Worm (Caenorhabditis elegans) whole organism, midembryonic: ENCODE results near the gene K08H2.4.

Experiments used
- T22C8.4 ChIP-seq: fragments of 200-800 bp; sonication (Bioruptor generic); IDR thresholded peaks from 2 replicates; pipeline ENCODE4 v1.3.6; 2022; ENCODE audit warnings: missing genetic modification characterization, missing compliant biosample characterization
- tab-1 ChIP-seq: fragments of 200-800 bp; sonication (Bioruptor generic); IDR thresholded peaks from 2 replicates; pipeline ENCODE4 v1.3.6; 2022; ENCODE audit warnings: missing genetic modification characterization, missing compliant biosample characterization
- ztf-23 ChIP-seq: fragments of 200-800 bp; sonication (Bioruptor generic); IDR thresholded peaks from 2 replicates; pipeline ENCODE4 v1.3.6; 2022; ENCODE audit warnings: missing genetic modification reagents, missing genetic modification characterization, missing compliant biosample characterization

DNA sequence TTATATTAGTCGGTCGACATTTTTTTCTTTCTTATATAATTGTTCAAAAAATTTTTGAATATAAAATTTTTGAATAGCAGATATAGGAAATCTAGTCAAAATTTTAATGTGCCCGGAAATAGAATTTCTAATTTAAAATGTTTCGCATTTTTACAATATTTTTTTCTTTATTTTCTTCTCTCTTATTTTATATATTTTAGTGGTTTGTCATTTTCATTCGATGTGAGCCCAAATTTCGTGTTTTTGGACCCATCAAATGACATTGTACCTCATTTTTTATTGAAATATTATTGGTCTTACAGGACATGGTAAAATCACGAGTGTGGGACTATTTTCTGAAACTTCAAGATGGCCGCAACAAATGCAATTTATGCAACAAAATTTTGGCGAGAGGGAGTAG, 23.9 kb downstream of the K08H2.4 start, which contains the start of gene K09A11.1:
- TF ChIP-seq tab-1 (GFP tag; lab: Robert Waterston, UW) (no peak), T22C8.4 (GFP tag; lab: Robert Waterston, UW) (no peak), ztf-23 (GFP tag; lab: Robert Waterston, UW) (no peak)
